Worm (Caenorhabditis elegans): Measurements from ENCODE around the gene B0310.6.
A peak's percentile ranks its signal among the peaks of the same experiment; 100 is the strongest.

The B0310.6 gene

ce11 chrX:496795-497194 lies 34.0 kb downstream of the B0310.6 start:
- TF ChIP-seq ets-4 (tag; optimal IDR thresholded peaks at IDR 0.05) (no peak), K02D7.2 (tag; optimal IDR thresholded peaks at IDR 0.05) (no peak), gmeb-2 (tag; optimal IDR thresholded peaks at IDR 0.05) (no peak), tbx-2 (tag; optimal IDR thresholded peaks at IDR 0.05) (no peak), ref-2 (tag; optimal IDR thresholded peaks at IDR 0.05) (no peak), hlh-6 (tag; optimal IDR thresholded peaks at IDR 0.05) (no peak), sdc-2 (tag; optimal IDR thresholded peaks at IDR 0.05) (no peak), pag-3 (tag; optimal IDR thresholded peaks at IDR 0.05; ENCODE audit: borderline replicate concordance) (no peak), ama-1 (optimal IDR thresholded peaks at IDR 0.05) (no peak), nhr-232 (tag; optimal IDR thresholded peaks at IDR 0.05) (no peak), madf-2 (tag; optimal IDR thresholded peaks at IDR 0.05) (no peak), syd-9 (tag; optimal IDR thresholded peaks at IDR 0.05) (no peak), ahr-1 (tag; optimal IDR thresholded peaks at IDR 0.05) (no peak), pros-1 (tag; optimal IDR thresholded peaks at IDR 0.05) (no peak), tbx-7 (tag; optimal IDR thresholded peaks at IDR 0.05) (no peak), ceh-6 (GFP tag; optimal IDR thresholded peaks at IDR 0.05) (no peak), ttx-3 (tag; optimal IDR thresholded peaks at IDR 0.05) (no peak), ztf-16 (tag; optimal IDR thresholded peaks at IDR 0.05) (no peak)

- TF ChIP-seq unc-55 (GFP tag; optimal IDR thresholded peaks at IDR 0.05), result peak; percentile 56
- TF ChIP-seq ceh-18 (tag; optimal IDR thresholded peaks at IDR 0.05), result peak; percentile 50
- no peak for TF ChIP-seq fax-1 (tag; optimal IDR thresholded peaks at IDR 0.05)
These were observed 37.9 kb downstream of the B0310.6 start, which contains the start of gene B0310.1 for ce11 chrX:492919-493318. TSS of gene B0310.1 (plus strand) at chrX:493228.

ce11 chrX:489635-490105 lies 41.1 kb downstream of the B0310.6 start, which contains the start of gene egl-17:
TSS of gene egl-17 (plus strand) at chrX:489685.
- TF ChIP-seq Y22D7AL.16 (tag; optimal IDR thresholded peaks at IDR 0.05) (peak; percentile 86), lim-6 (tag; optimal IDR thresholded peaks at IDR 0.05) (peak; percentile 89), C38D4.7 (GFP tag; optimal IDR thresholded peaks at IDR 0.05) (peak; percentile 92), ceh-9 (tag; optimal IDR thresholded peaks at IDR 0.05) (peak; percentile 48), sdc-2 (tag; optimal IDR thresholded peaks at IDR 0.05) (peak; percentile 95), hlh-30 (tag; optimal IDR thresholded peaks at IDR 0.05; ENCODE audit: insufficient read depth) (peak; percentile 91), elt-2 (tag; optimal IDR thresholded peaks at IDR 0.05) (peak; percentile 94), K09A11.1 (tag; optimal IDR thresholded peaks at IDR 0.05; ENCODE audit: insufficient read depth) (peak; percentile 81), ahr-1 (tag; optimal IDR thresholded peaks at IDR 0.05) (peak; percentile 87), fkh-6 (tag; optimal IDR thresholded peaks at IDR 0.05) (peak; percentile 92), sox-2 (GFP tag; IDR thresholded peaks at IDR 0.05) (peak; percentile 86), hlh-8 (tag; optimal IDR thresholded peaks at IDR 0.05) (peak; percentile 89), K02D7.2 (tag; optimal IDR thresholded peaks at IDR 0.05) (peak; percentile 92), che-1 (tag; optimal IDR thresholded peaks at IDR 0.05) (peak; percentile 94), hlh-15 (tag; optimal IDR thresholded peaks at IDR 0.05) (peak; percentile 93), dve-1 (tag; optimal IDR thresholded peaks at IDR 0.05) (peak; percentile 84), nhr-11 (tag; optimal IDR thresholded peaks at IDR 0.05) (no peak), hlh-6 (tag; optimal IDR thresholded peaks at IDR 0.05) (peak; percentile 92), syd-9 (tag; optimal IDR thresholded peaks at IDR 0.05) (peak; percentile 91), ceh-22 (tag; optimal IDR thresholded peaks at IDR 0.05) (no peak), hlh-13 (GFP tag; optimal IDR thresholded peaks at IDR 0.05) (peak; percentile 77), unc-86 (tag; optimal IDR thresholded peaks at IDR 0.05) (peak; percentile 83), ceh-31 (tag; optimal IDR thresholded peaks at IDR 0.05) (peak; percentile 83), lin-11 (tag; optimal IDR thresholded peaks at IDR 0.05) (peak; percentile 85), sox-4 (tag; optimal IDR thresholded peaks at IDR 0.05) (peak; percentile 93), pha-4 (tag; optimal IDR thresholded peaks at IDR 0.05) (no peak), ceh-18 (tag; optimal IDR thresholded peaks at IDR 0.05) (peak; percentile 87), nfya-1 (tag; optimal IDR thresholded peaks at IDR 0.05) (peak; percentile 72), unc-3 (GFP tag; conservative IDR thresholded peaks at IDR 0.05) (peak; percentile 92), unc-3 (tag; optimal IDR thresholded peaks at IDR 0.05) (peak; percentile 90), ceh-30 (tag; optimal IDR thresholded peaks at IDR 0.05) (no peak), pat-9 (tag; optimal IDR thresholded peaks at IDR 0.05) (peak; percentile 92), ceh-6 (GFP tag; optimal IDR thresholded peaks at IDR 0.05) (peak; percentile 94), fax-1 (tag; optimal IDR thresholded peaks at IDR 0.05) (peak; percentile 89), madf-2 (tag; optimal IDR thresholded peaks at IDR 0.05) (peak; percentile 90), eyg-1 (tag; optimal IDR thresholded peaks at IDR 0.05) (peak; percentile 90), ceh-45 (GFP tag; IDR thresholded peaks at IDR 0.05) (peak; percentile 89), ama-1 (optimal IDR thresholded peaks at IDR 0.05) (no peak)

Measured in whole organism, late embryonic.